Fruit fly (Drosophila melanogaster) whole organism, embryonic: ENCODE measurements around the gene cu.

Experiments
- BtbVII ChIP-seq: fragments of 200-800 bp; sonication (Bioruptor generic); optimal IDR thresholded peaks from 3 replicates; lab custom pipeline; 2017; ENCODE audit warnings: missing biosample characterization, mild to moderate bottlenecking, missing genetic modification characterization
- Bteb2 ChIP-seq: fragments of 200-800 bp; sonication (Bioruptor generic); optimal IDR thresholded peaks from 2 replicates; lab custom pipeline; 2016; ENCODE audit warnings: missing biosample characterization, missing genetic modification characterization
- CG10147 ChIP-seq: fragments of 200-800 bp; sonication (Bioruptor generic); optimal IDR thresholded peaks from 2 replicates; lab custom pipeline; 2019; ENCODE audit warnings: missing biosample characterization, mild to moderate bottlenecking, missing genetic modification characterization, moderate library complexity
- CG1024 ChIP-seq: fragments of 200-800 bp; sonication (Bioruptor generic); IDR thresholded peaks from 2 replicates; pipeline ENCODE4 v1.3.6; 2022; ENCODE audit warnings: missing biosample characterization, missing genetic modification characterization
- CG10462 ChIP-seq: fragments of 200-800 bp; sonication (Bioruptor generic); optimal IDR thresholded peaks from 2 replicates; lab custom pipeline; 2016; ENCODE audit warnings: missing biosample characterization, missing genetic modification characterization
- CG10654 ChIP-seq: fragments of 200-800 bp; sonication (Bioruptor generic); optimal IDR thresholded peaks from 2 replicates; lab custom pipeline; 2016; ENCODE audit warnings: missing biosample characterization, missing genetic modification characterization
- CG11695 ChIP-seq: fragments of 200-800 bp; sonication (Bioruptor generic); IDR thresholded peaks from 3 replicates; pipeline ENCODE4 v1.3.6; 2022; ENCODE audit warnings: missing biosample characterization, missing genetic modification characterization
- CG1647 ChIP-seq: fragments of 200-800 bp; sonication (Bioruptor generic); optimal IDR thresholded peaks from 3 replicates; lab custom pipeline; 2016; ENCODE audit warnings: missing biosample characterization, missing genetic modification characterization
- CG18476 ChIP-seq: fragments of 200-800 bp; sonication (Bioruptor generic); optimal IDR thresholded peaks from 2 replicates; lab custom pipeline; 2016; ENCODE audit warnings: missing biosample characterization, mild to moderate bottlenecking, missing genetic modification characterization
- CG2199 ChIP-seq: fragments of 200-800 bp; sonication (Bioruptor generic); IDR thresholded peaks from 3 replicates; pipeline ENCODE4 v1.3.6; 2022; ENCODE audit warnings: missing biosample characterization, missing genetic modification characterization
- CG2875 ChIP-seq: fragments of 200-800 bp; sonication (Bioruptor generic); optimal IDR thresholded peaks from 2 replicates; lab custom pipeline; 2017; ENCODE audit warnings: missing biosample characterization, mild to moderate bottlenecking, missing genetic modification characterization, missing genetic modification reagents
- CG31441 ChIP-seq: fragments of 200-800 bp; sonication (Bioruptor generic); IDR thresholded peaks from 2 replicates; pipeline ENCODE4 v1.3.6; 2022; ENCODE audit warnings: missing biosample characterization, missing genetic modification characterization
- CG3281 ChIP-seq: fragments of 200-800 bp; sonication (Bioruptor generic); optimal IDR thresholded peaks from 3 replicates; lab custom pipeline; 2017; ENCODE audit warnings: missing biosample characterization, mild to moderate bottlenecking, missing genetic modification characterization
- CG34224 ChIP-seq: fragments of 200-800 bp; sonication (Bioruptor generic); IDR thresholded peaks from 3 replicates; pipeline ENCODE4 v1.3.6; 2022; ENCODE audit warnings: missing biosample characterization, missing genetic modification characterization; ENCODE audit not compliant: partially characterized antibody
- CG34422 ChIP-seq: fragments of 200-800 bp; sonication (Bioruptor generic); IDR thresholded peaks from 3 replicates; pipeline ENCODE4 v1.3.6; 2022; ENCODE audit warnings: missing biosample characterization, missing genetic modification characterization
- CG3838 ChIP-seq: fragments of 200-800 bp; sonication (Bioruptor generic); optimal IDR thresholded peaks from 3 replicates; lab custom pipeline; 2016; ENCODE audit warnings: missing biosample characterization, missing genetic modification characterization
- CG4328 ChIP-seq: fragments of 200-800 bp; sonication (Bioruptor generic); optimal IDR thresholded peaks from 3 replicates; lab custom pipeline; 2017; ENCODE audit warnings: missing biosample characterization, missing genetic modification reagents, missing genetic modification characterization
- CG5245 ChIP-seq: fragments of 200-800 bp; sonication (Bioruptor generic); optimal IDR thresholded peaks from 3 replicates; lab custom pipeline; 2016; ENCODE audit warnings: missing biosample characterization, missing genetic modification characterization
- CG8359 ChIP-seq: fragments of 200-800 bp; sonication (Bioruptor generic); optimal IDR thresholded peaks from 2 replicates; lab custom pipeline; 2017; ENCODE audit warnings: missing biosample characterization, mild to moderate bottlenecking, missing genetic modification characterization, borderline replicate concordance
- CoRest ChIP-seq: fragments of 200-800 bp; sonication (Bioruptor generic); optimal IDR thresholded peaks from 3 replicates; lab custom pipeline; 2018; ENCODE audit warnings: missing biosample characterization, mild to moderate bottlenecking, missing genetic modification characterization, moderate library complexity
- Dad ChIP-seq: fragments of 200-800 bp; sonication (Bioruptor generic); optimal IDR thresholded peaks from 3 replicates; lab custom pipeline; 2016; ENCODE audit warnings: missing biosample characterization, missing genetic modification characterization
- Dll ChIP-seq: fragments of 200-800 bp; sonication (Bioruptor generic); IDR thresholded peaks from 4 replicates; pipeline ENCODE4 v1.3.6; 2022; ENCODE audit warnings: missing biosample characterization, missing genetic modification characterization; ENCODE audit not compliant: partially characterized antibody
- Doc3 ChIP-seq: fragments of 200-800 bp; sonication (Bioruptor generic); IDR thresholded peaks from 3 replicates; pipeline ENCODE4 v1.3.6; 2022; ENCODE audit warnings: missing biosample characterization, missing genetic modification characterization; ENCODE audit not compliant: partially characterized antibody
- E2f2 ChIP-seq: fragments of 200-800 bp; sonication (Bioruptor generic); IDR thresholded peaks from 2 replicates; pipeline ENCODE4 v1.3.6; 2022; ENCODE audit warnings: missing biosample characterization, missing genetic modification characterization
- Hmr ChIP-seq: fragments of 200-800 bp; sonication (Bioruptor generic); optimal IDR thresholded peaks from 3 replicates; lab custom pipeline; 2017; ENCODE audit warnings: mild to moderate bottlenecking, missing biosample characterization, missing genetic modification reagents, missing genetic modification characterization
- Lhr ChIP-seq: fragments of 200-800 bp; sonication (Bioruptor generic); optimal IDR thresholded peaks from 3 replicates; lab custom pipeline; 2017; ENCODE audit warnings: mild to moderate bottlenecking, missing biosample characterization, missing genetic modification reagents, missing genetic modification characterization
- Lim3 ChIP-seq: fragments of 200-800 bp; sonication (Bioruptor generic); IDR thresholded peaks from 2 replicates; pipeline ENCODE4 v1.3.6; 2022; ENCODE audit warnings: missing biosample characterization, missing genetic modification characterization
- Neu2 ChIP-seq: fragments of 200-800 bp; sonication (Bioruptor generic); optimal IDR thresholded peaks from 3 replicates; lab custom pipeline; 2016; ENCODE audit warnings: missing biosample characterization, missing genetic modification characterization, borderline replicate concordance
- Spps ChIP-seq: fragments of 200-800 bp; sonication (Bioruptor generic); optimal IDR thresholded peaks from 2 replicates; lab custom pipeline; 2018; ENCODE audit warnings: missing biosample characterization, mild to moderate bottlenecking, missing genetic modification characterization
- Sry-δ ChIP-seq: fragments of 200-800 bp; sonication (Bioruptor generic); optimal IDR thresholded peaks from 2 replicates; lab custom pipeline; 2016; ENCODE audit warnings: missing biosample characterization, missing genetic modification characterization
- Taf1 ChIP-seq: fragments of 200-800 bp; sonication (Bioruptor generic); IDR thresholded peaks from 2 replicates; pipeline ENCODE4 v1.3.6; 2022; ENCODE audit warnings: missing biosample characterization, missing genetic modification characterization
- Tbp ChIP-seq: fragments of >200 bp; optimal IDR thresholded peaks from 2 replicates; lab custom pipeline; 2018; ENCODE audit warnings: missing biosample characterization, missing genetic modification characterization
- YL-1 ChIP-seq: fragments of 200-800 bp; sonication (Bioruptor generic); optimal IDR thresholded peaks from 3 replicates; lab custom pipeline; 2017; ENCODE audit warnings: missing biosample characterization, mild to moderate bottlenecking, missing genetic modification characterization
- bsh ChIP-seq, 2 experiments: fragments of 200-800 bp; sonication (Bioruptor generic); optimal IDR thresholded peaks; 2 replicates each; lab custom pipeline; 2017 to 2018; ENCODE audit warnings: mild to moderate bottlenecking in 2 of 2, missing biosample characterization in 2 of 2, missing genetic modification characterization in 2 of 2, moderate library complexity in 1 of 2
- cad ChIP-seq: fragments of >200 bp; optimal IDR thresholded peaks from 2 replicates; lab custom pipeline; 2017; ENCODE audit warnings: missing biosample characterization, missing genetic modification characterization
- ems ChIP-seq: fragments of 200-800 bp; sonication (Bioruptor generic); optimal IDR thresholded peaks from 3 replicates; lab custom pipeline; 2016; ENCODE audit warnings: missing biosample characterization, missing genetic modification characterization
- fd96Cb ChIP-seq: fragments of 200-800 bp; sonication (Bioruptor generic); optimal IDR thresholded peaks from 2 replicates; lab custom pipeline; 2018; ENCODE audit warnings: missing biosample characterization, mild to moderate bottlenecking, missing genetic modification characterization, moderate library complexity
- ftz-f1 ChIP-seq: fragments of 200-800 bp; sonication (Bioruptor generic); optimal IDR thresholded peaks from 2 replicates; lab custom pipeline; 2016; ENCODE audit warnings: missing biosample characterization, missing genetic modification characterization
- hb ChIP-seq: fragments of 200-800 bp; sonication (Bioruptor generic); IDR thresholded peaks from 3 replicates; pipeline ENCODE4 v1.3.6; 2022; ENCODE audit warnings: missing biosample characterization, missing genetic modification characterization; ENCODE audit not compliant: partially characterized antibody
- lab ChIP-seq: fragments of 200-800 bp; sonication (Bioruptor generic); optimal IDR thresholded peaks from 3 replicates; lab custom pipeline; 2017; ENCODE audit warnings: missing biosample characterization, missing genetic modification characterization, mild to moderate bottlenecking, moderate library complexity, missing genetic modification reagents
- lov ChIP-seq, 2 experiments: fragments of 200-800 bp in 1 of 2; fragments of >200 bp in 1 of 2; sonication (Bioruptor generic) in 1 of 2; IDR thresholded peaks in 1 of 2; optimal IDR thresholded peaks in 1 of 2; 2 replicates in 1 of 2; 3 replicates in 1 of 2; pipeline versions ENCODE4 v1.3.6 to Lab custom; 2017 to 2022; ENCODE audit warnings: missing biosample characterization in 1 of 2, missing genetic modification characterization in 1 of 2
- org-1 ChIP-seq: fragments of 200-800 bp; sonication (Bioruptor generic); optimal IDR thresholded peaks from 2 replicates; lab custom pipeline; 2017; ENCODE audit warnings: missing biosample characterization, missing genetic modification characterization
- pb ChIP-seq: fragments of 200-800 bp; sonication (Bioruptor generic); optimal IDR thresholded peaks from 3 replicates; lab custom pipeline; 2016; ENCODE audit warnings: missing biosample characterization, missing genetic modification characterization
- prd ChIP-seq, 3 experiments: fragments of >200 bp in 2 of 3; fragments of 200-800 bp in 1 of 3; sonication (Bioruptor generic) in 1 of 3; optimal IDR thresholded peaks in 2 of 3; IDR thresholded peaks in 1 of 3; 2 replicates in 2 of 3; 3 replicates in 1 of 3; pipeline versions ENCODE4 v1.3.6 to Lab custom; 2017 to 2022; ENCODE audit warnings: missing biosample characterization in 1 of 3, missing genetic modification characterization in 1 of 3
- salm ChIP-seq: fragments of 200-800 bp; sonication (Bioruptor generic); optimal IDR thresholded peaks from 2 replicates; lab custom pipeline; 2018; ENCODE audit warnings: missing biosample characterization, mild to moderate bottlenecking, missing genetic modification characterization
- slbo ChIP-seq: fragments of 200-800 bp; sonication (Bioruptor generic); IDR thresholded peaks from 2 replicates; pipeline ENCODE4 v1.3.6; 2022; ENCODE audit warnings: missing biosample characterization, missing genetic modification characterization
- sug ChIP-seq: fragments of 200-800 bp; optimal IDR thresholded peaks from 2 replicates; lab custom pipeline; 2019; ENCODE audit warnings: missing biosample characterization, mild to moderate bottlenecking, missing genetic modification characterization, moderate library complexity
- tna ChIP-seq: fragments of 200-800 bp; sonication (Bioruptor generic); IDR thresholded peaks from 2 replicates; pipeline ENCODE4 v1.3.6; 2022; ENCODE audit warnings: missing biosample characterization, missing genetic modification characterization; ENCODE audit not compliant: partially characterized antibody
- toy ChIP-seq: fragments of 200-800 bp; sonication (Bioruptor generic); IDR thresholded peaks from 2 replicates; pipeline ENCODE4 v1.3.6; 2022; ENCODE audit warnings: missing biosample characterization, missing genetic modification characterization
- vfl ChIP-seq: fragments of 200-800 bp; sonication (Bioruptor generic); optimal IDR thresholded peaks from 2 replicates; lab custom pipeline; 2016; ENCODE audit warnings: missing biosample characterization, missing genetic modification characterization

cu gene

DNA sequence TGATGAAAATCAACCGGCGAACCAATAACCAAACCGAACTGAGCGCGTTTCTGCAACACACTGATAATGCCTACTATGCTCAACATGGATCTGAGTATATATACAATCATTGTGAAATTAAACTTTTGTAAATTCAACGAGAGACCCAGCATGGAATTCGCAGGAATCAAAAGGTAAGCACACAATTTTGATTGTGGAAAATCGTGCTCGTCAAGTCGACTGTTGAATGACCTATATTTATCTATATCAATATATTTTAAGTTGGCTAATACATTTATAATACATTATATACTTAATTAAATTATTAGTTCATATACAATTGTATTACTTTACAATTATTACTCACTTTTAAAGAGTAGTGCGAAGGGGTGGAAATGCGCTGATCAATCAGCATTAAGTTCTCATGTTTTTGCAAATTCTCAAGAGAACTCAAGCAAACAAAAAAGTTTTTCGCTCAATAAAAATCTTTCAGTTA lies 43.6 kb upstream of the cu start, which contains the start of gene Ugt302K1 (continued):
- TF ChIP-seq CG4328 (GFP tag; lab: Kevin White, UChicago) (no peak), Lhr (GFP tag; lab: Kevin White, UChicago) (no peak), CG3281 (GFP tag; lab: Kevin White, UChicago) (peak; percentile 56), CG8359 (no peak), sug (no peak), Dad (GFP tag; lab: Kevin White, UChicago) (no peak), lab (peak; percentile 70), CG18476 (GFP tag; lab: Kevin White, UChicago) (no peak), Hmr (GFP tag; lab: Kevin White, UChicago) (peak; percentile 13), E2f2 (GFP tag; lab: Robert Waterston, UW) (no peak), CG10147 (GFP tag; lab: Kevin White, UChicago) (peak; percentile 15), CG1024 (GFP tag; lab: Robert Waterston, UW) (no peak), fd96Cb (tag; lab: Kevin White, UChicago) (no peak), salm (tag; lab: Kevin White, UChicago) (no peak), CG10462 (GFP tag; lab: Kevin White, UChicago) (no peak), Spps (tag; lab: Kevin White, UChicago) (no peak), Bteb2 (GFP tag; lab: Kevin White, UChicago) (no peak), Dll (GFP tag; lab: Robert Waterston, UW) (no peak), CoRest (tag; lab: Kevin White, UChicago) (peak; percentile 2), vfl (GFP tag; lab: Kevin White, UChicago) (no peak), tna (GFP tag; lab: Robert Waterston, UW) (no peak), CG10654 (no peak), Taf1 (peak; percentile 32; the same call in 1 of the 2 replicates), CG31441 (GFP tag; lab: Robert Waterston, UW) (no peak), YL-1 (GFP tag; lab: Kevin White, UChicago) (no peak), org-1 (no peak), Lim3 (GFP tag; lab: Robert Waterston, UW) (no peak), CG34224 (GFP tag; lab: Robert Waterston, UW) (no peak), slbo (GFP tag; lab: Robert Waterston, UW) (peak; percentile 64), Sry-δ (GFP tag; lab: Kevin White, UChicago) (no peak), Doc3 (GFP tag; lab: Robert Waterston, UW) (no peak), CG34422 (no peak), CG2875 (no peak), Neu2 (no peak), CG2199 (GFP tag; lab: Robert Waterston, UW) (no peak), lov (optimal IDR thresholded peaks at IDR 0.05; lab: Kevin White, UChicago) (no peak), lov (GFP tag; IDR thresholded peaks at IDR 0.05; lab: Robert Waterston, UW) (no peak), ftz-f1 (GFP tag; lab: Kevin White, UChicago) (no peak), cad (GFP tag; lab: Kevin White, UChicago) (no peak), pb (GFP tag; lab: Kevin White, UChicago) (no peak), ems (GFP tag; lab: Kevin White, UChicago) (no peak), bsh (GFP tag; optimal IDR thresholded peaks at IDR 0.05; lab: Kevin White, UChicago) (no peak), toy (GFP tag; lab: Robert Waterston, UW) (no peak), CG5245 (GFP tag; lab: Kevin White, UChicago) (no peak), Tbp (GFP tag; lab: Kevin White, UChicago) (no peak), hb (no peak), BtbVII (GFP tag; lab: Kevin White, UChicago) (no peak), CG1647 (GFP tag; lab: Kevin White, UChicago) (no peak), prd (optimal IDR thresholded peaks at IDR 0.05; lab: Kevin White, UChicago) (no peak), prd (GFP tag; IDR thresholded peaks at IDR 0.05; lab: Robert Waterston, UW) (peak; percentile 17; the same call in 1 of the 3 replicates), CG11695 (no peak), CG3838 (GFP tag; lab: Kevin White, UChicago) (no peak)
